Fruit fly (Drosophila melanogaster) S2 (cell line): ENCODE measurements around the gene ais.

Experiments
- CG8478 ChIP-seq: fragments of >200 bp; optimal IDR thresholded peaks from 2 replicates; lab custom pipeline; 2018
- CTCF ChIP-seq, 2 experiments: fragments of >200 bp; optimal IDR thresholded peaks; 2 replicates each; lab custom pipeline; 2018

DNA sequence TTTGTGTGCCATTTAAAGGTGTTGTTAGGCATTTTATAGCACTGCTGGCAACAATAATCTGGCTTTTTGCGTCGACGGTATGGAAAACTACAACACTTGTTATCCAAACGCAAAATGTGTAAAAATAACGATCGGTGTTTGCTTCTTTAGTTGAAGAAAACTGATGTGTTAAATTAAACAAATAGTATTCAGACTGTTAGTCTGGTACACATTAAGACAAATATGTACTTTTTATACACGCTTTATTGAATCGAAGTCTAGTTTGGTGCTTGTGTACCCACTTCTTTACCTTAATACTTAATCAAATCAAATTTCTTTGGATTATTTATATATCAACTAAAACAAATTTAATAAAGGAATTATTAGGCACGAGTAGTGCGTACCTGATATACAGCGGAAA is 13.0 kb downstream of the ais start:
- TF ChIP-seq CTCF (optimal IDR thresholded peaks at IDR 0.05; lab: Kevin White, UChicago) (no peak), CG8478 (no peak)
